Worm (Caenorhabditis elegans) whole organism, L2 larva: ENCODE results near the gene srh-20.

Source experiments
- C34F6.9 ChIP-seq: fragments of 150-350 bp; optimal IDR thresholded peaks from 2 replicates; lab custom pipeline; 2014; ENCODE audit warnings: missing biosample characterization, missing genetic modification characterization
- F13H6.1 ChIP-seq: sonication (generic microtip); optimal IDR thresholded peaks from 2 replicates; lab custom pipeline; 2016; ENCODE audit warnings: missing genetic modification characterization, missing compliant biosample characterization
- ZK546.5 ChIP-seq: sonication (generic microtip); optimal IDR thresholded peaks from 2 replicates; lab custom pipeline; 2017; ENCODE audit warnings: missing biosample characterization, missing genetic modification characterization
- alr-1 ChIP-seq: fragments of 150-350 bp; optimal IDR thresholded peaks from 2 replicates; lab custom pipeline; 2014; ENCODE audit warnings: missing biosample characterization, missing genetic modification characterization
- aly-2 ChIP-seq: fragments of 150-350 bp; optimal IDR thresholded peaks from 2 replicates; lab custom pipeline; 2014; ENCODE audit warnings: missing biosample characterization, missing genetic modification characterization
- ama-1 ChIP-seq: fragments of 150-350 bp; optimal IDR thresholded peaks from 2 replicates; lab custom pipeline; 2018; ENCODE audit warnings: inconsistent platforms
- blmp-1 ChIP-seq: sonication (generic microtip); optimal IDR thresholded peaks from 2 replicates; lab custom pipeline; 2017; ENCODE audit warnings: missing genetic modification characterization, mild to moderate bottlenecking, missing compliant biosample characterization, antibody characterized with exemption, moderate library complexity; ENCODE audit not compliant: insufficient read depth
- ceh-16 ChIP-seq: fragments of 150-350 bp; optimal IDR thresholded peaks from 2 replicates; lab custom pipeline; 2014; ENCODE audit warnings: missing biosample characterization, missing genetic modification characterization
- ceh-82 ChIP-seq: fragments of 150-350 bp; optimal IDR thresholded peaks from 2 replicates; lab custom pipeline; 2014; ENCODE audit warnings: missing biosample characterization, missing genetic modification characterization
- crh-2 ChIP-seq: sonication (generic microtip); optimal IDR thresholded peaks from 2 replicates; lab custom pipeline; 2017; ENCODE audit warnings: missing biosample characterization, missing genetic modification characterization
- dmd-4 ChIP-seq: sonication (generic microtip); optimal IDR thresholded peaks from 2 replicates; lab custom pipeline; 2017; ENCODE audit warnings: missing biosample characterization, missing genetic modification characterization
- egl-27 ChIP-seq: sonication (generic microtip); optimal IDR thresholded peaks from 3 replicates; lab custom pipeline; 2017; ENCODE audit warnings: missing biosample characterization, missing genetic modification reagents, missing genetic modification characterization
- elt-1 ChIP-seq: fragments of 150-350 bp; optimal IDR thresholded peaks from 2 replicates; lab custom pipeline; 2014; ENCODE audit warnings: missing biosample characterization, missing genetic modification characterization
- elt-3 ChIP-seq: sonication (generic microtip); optimal IDR thresholded peaks from 2 replicates; lab custom pipeline; 2017; ENCODE audit warnings: missing biosample characterization, missing genetic modification characterization
- fos-1 ChIP-seq: fragments of 150-350 bp; optimal IDR thresholded peaks from 2 replicates; lab custom pipeline; 2014; ENCODE audit warnings: missing biosample characterization, missing genetic modification characterization
- gmeb-1 ChIP-seq: fragments of 150-350 bp; optimal IDR thresholded peaks from 2 replicates; lab custom pipeline; 2014; ENCODE audit warnings: missing biosample characterization, missing genetic modification characterization
- lin-13 ChIP-seq: fragments of 150-350 bp; optimal IDR thresholded peaks from 2 replicates; lab custom pipeline; 2014; ENCODE audit warnings: missing biosample characterization, missing genetic modification reagents, missing genetic modification characterization
- lin-39 ChIP-seq: fragments of 150-350 bp; optimal IDR thresholded peaks from 2 replicates; lab custom pipeline; 2014; ENCODE audit warnings: missing biosample characterization, missing genetic modification reagents, missing genetic modification characterization
- lsy-2 ChIP-seq, 2 experiments: fragments of 150-350 bp in 1 of 2; sonication (generic microtip) in 1 of 2; optimal IDR thresholded peaks; 2 replicates each; lab custom pipeline; 2014 to 2017; ENCODE audit warnings: missing biosample characterization in 2 of 2, missing genetic modification characterization in 2 of 2
- mab-5 ChIP-seq: fragments of 150-350 bp; optimal IDR thresholded peaks from 2 replicates; lab custom pipeline; 2014; ENCODE audit warnings: missing biosample characterization, missing genetic modification characterization
- nhr-10 ChIP-seq: sonication (generic microtip); optimal IDR thresholded peaks from 2 replicates; lab custom pipeline; 2017; ENCODE audit warnings: missing biosample characterization, missing genetic modification characterization
- nhr-11 ChIP-seq: fragments of 150-350 bp; optimal IDR thresholded peaks from 2 replicates; lab custom pipeline; 2014; ENCODE audit warnings: missing biosample characterization, missing genetic modification characterization
- nhr-12 ChIP-seq: fragments of 150-350 bp; optimal IDR thresholded peaks from 2 replicates; lab custom pipeline; 2014; ENCODE audit warnings: missing biosample characterization, missing genetic modification characterization
- nhr-21 ChIP-seq: fragments of 150-350 bp; optimal IDR thresholded peaks from 2 replicates; lab custom pipeline; 2014; ENCODE audit warnings: missing biosample characterization, missing genetic modification characterization
- nhr-23 ChIP-seq: fragments of 150-350 bp; optimal IDR thresholded peaks from 2 replicates; lab custom pipeline; 2014; ENCODE audit warnings: missing biosample characterization, missing genetic modification reagents, missing genetic modification characterization
- nhr-237 ChIP-seq: fragments of 150-350 bp; optimal IDR thresholded peaks from 2 replicates; lab custom pipeline; 2014; ENCODE audit warnings: missing biosample characterization, missing genetic modification characterization
- nhr-25 ChIP-seq: fragments of 150-350 bp; sonication (generic microtip); optimal IDR thresholded peaks from 3 replicates; lab custom pipeline; 2014; ENCODE audit warnings: missing biosample characterization, missing genetic modification characterization
- nhr-6 ChIP-seq: fragments of 150-350 bp; optimal IDR thresholded peaks from 2 replicates; lab custom pipeline; 2014; ENCODE audit warnings: missing biosample characterization, missing genetic modification characterization
- peb-1 ChIP-seq: fragments of 150-350 bp; optimal IDR thresholded peaks from 2 replicates; lab custom pipeline; 2014; ENCODE audit warnings: missing biosample characterization, missing genetic modification characterization
- sem-4 ChIP-seq: fragments of 150-350 bp; optimal IDR thresholded peaks from 2 replicates; lab custom pipeline; 2014; ENCODE audit warnings: missing biosample characterization, missing genetic modification reagents, missing genetic modification characterization
- skn-1 ChIP-seq: sonication (generic microtip); optimal IDR thresholded peaks from 2 replicates; lab custom pipeline; 2017; ENCODE audit warnings: missing biosample characterization, missing genetic modification characterization
- sma-3 ChIP-seq: sonication (generic microtip); optimal IDR thresholded peaks from 2 replicates; lab custom pipeline; 2016; ENCODE audit warnings: missing genetic modification reagents, missing genetic modification characterization, missing compliant biosample characterization
- sma-9 ChIP-seq, 2 experiments: fragments of 150-350 bp in 1 of 2; sonication (generic microtip) in 1 of 2; optimal IDR thresholded peaks; 2 replicates each; lab custom pipeline; 2014 to 2016; ENCODE audit warnings: missing genetic modification characterization in 2 of 2, mild to moderate bottlenecking in 1 of 2, missing biosample characterization in 1 of 2, missing compliant biosample characterization in 1 of 2, missing genetic modification reagents in 1 of 2, moderate library complexity in 1 of 2
- snpc-4 ChIP-seq: fragments of 150-350 bp; optimal IDR thresholded peaks from 2 replicates; lab custom pipeline; 2014; ENCODE audit warnings: missing biosample characterization, missing genetic modification characterization
- unc-39 ChIP-seq: fragments of 150-350 bp; optimal IDR thresholded peaks from 2 replicates; lab custom pipeline; 2014; ENCODE audit warnings: missing biosample characterization, missing genetic modification characterization
- unc-62 ChIP-seq: fragments of 150-350 bp; optimal IDR thresholded peaks from 2 replicates; lab custom pipeline; 2014; ENCODE audit warnings: missing biosample characterization, missing genetic modification reagents, missing genetic modification characterization
- zag-1 ChIP-seq: fragments of 150-350 bp; optimal IDR thresholded peaks from 2 replicates; lab custom pipeline; 2014; ENCODE audit warnings: missing biosample characterization, missing genetic modification characterization
- ztf-1 ChIP-seq: fragments of 200-800 bp; sonication (Bioruptor generic); conservative IDR thresholded peaks from 2 replicates; pipeline ENCODE4 v1.3.6; 2022; ENCODE audit warnings: missing genetic modification characterization, missing compliant biosample characterization
- ztf-11 ChIP-seq: sonication (generic microtip); optimal IDR thresholded peaks from 2 replicates; lab custom pipeline; 2017; ENCODE audit warnings: missing biosample characterization, missing genetic modification characterization

The srh-20 gene

DNA sequence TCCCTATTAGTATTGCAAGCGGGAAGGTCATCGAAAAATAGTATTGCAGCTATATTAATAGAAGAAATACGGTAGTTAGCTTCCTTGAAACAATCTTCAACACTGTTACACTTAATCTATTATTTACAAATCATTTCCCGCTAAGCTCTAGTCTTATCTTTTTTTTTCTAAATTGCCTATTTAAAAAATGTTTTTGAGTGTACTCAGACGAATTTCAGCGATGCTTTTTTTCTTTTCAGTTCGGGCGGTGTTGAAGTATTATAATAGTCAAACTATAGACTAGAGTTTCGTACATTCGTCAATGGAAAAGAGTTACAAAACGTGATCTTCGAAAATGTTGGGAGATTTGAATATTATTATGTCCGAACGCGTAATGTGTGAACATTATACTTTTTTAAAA is 10.9 kb upstream of the srh-20 start:
- TF ChIP-seq blmp-1 (tag; lab: Kevin White, UChicago) (no peak), peb-1 (tag; lab: Kevin White, UChicago) (no peak), nhr-23 (tag; lab: Kevin White, UChicago) (no peak)

DNA sequence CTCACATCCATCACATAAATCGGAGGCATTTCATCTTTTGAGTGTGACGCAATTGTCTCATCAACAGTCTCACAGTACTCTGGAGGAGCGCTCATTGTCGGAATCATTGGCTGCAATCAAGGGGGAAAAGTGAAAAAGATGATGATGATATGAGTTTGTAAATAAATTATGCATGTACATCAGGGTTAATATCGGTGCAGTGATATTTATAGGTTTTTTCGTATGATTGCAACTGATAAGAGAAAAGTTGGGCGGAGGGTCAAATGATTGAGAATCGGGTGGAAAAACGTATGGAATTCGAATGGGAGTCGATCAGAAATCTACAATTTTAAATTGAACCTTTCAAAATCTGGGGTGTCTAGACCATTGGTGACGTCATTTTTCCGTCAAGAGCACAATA is 9.8 kb upstream of the srh-20 start, which contains the start of gene H23N18.6:
H23N18.6 (minus strand) TSS at position 201 of the 400 bp plus-strand sequence.
- TF ChIP-seq lin-13 (GFP tag; lab: Kevin White, UChicago) (no peak), zag-1 (tag; lab: Kevin White, UChicago) (no peak), ztf-1 (GFP tag; lab: Robert Waterston, UW) (no peak), nhr-237 (tag; lab: Kevin White, UChicago) (no peak), elt-3 (tag; lab: Kevin White, UChicago) (no peak), nhr-6 (tag; lab: Kevin White, UChicago) (no peak), unc-62 (GFP tag; lab: Kevin White, UChicago) (no peak), alr-1 (tag; lab: Kevin White, UChicago) (no peak), skn-1 (tag; lab: Kevin White, UChicago) (no peak), nhr-12 (tag; lab: Kevin White, UChicago) (no peak), fos-1 (tag; lab: Kevin White, UChicago) (peak; percentile 80), unc-39 (no peak), nhr-25 (tag; lab: Kevin White, UChicago) (no peak), egl-27 (tag; lab: Kevin White, UChicago) (no peak), blmp-1 (tag; lab: Kevin White, UChicago) (no peak), peb-1 (tag; lab: Kevin White, UChicago) (no peak), gmeb-1 (tag; lab: Kevin White, UChicago) (peak; percentile 24), lsy-2 (tag; optimal IDR thresholded peaks at IDR 0.05; lab: Kevin White, UChicago) (no peak), sma-9 (GFP tag; optimal IDR thresholded peaks at IDR 0.05; lab: Kevin White, UChicago) (peak; percentile 32), sma-9 (tag; optimal IDR thresholded peaks at IDR 0.05; lab: Kevin White, UChicago) (no peak), sma-3 (no peak), ztf-11 (no peak), snpc-4 (tag; lab: Kevin White, UChicago) (no peak), nhr-10 (tag; lab: Kevin White, UChicago) (no peak), C34F6.9 (tag; lab: Kevin White, UChicago) (no peak)

DNA sequence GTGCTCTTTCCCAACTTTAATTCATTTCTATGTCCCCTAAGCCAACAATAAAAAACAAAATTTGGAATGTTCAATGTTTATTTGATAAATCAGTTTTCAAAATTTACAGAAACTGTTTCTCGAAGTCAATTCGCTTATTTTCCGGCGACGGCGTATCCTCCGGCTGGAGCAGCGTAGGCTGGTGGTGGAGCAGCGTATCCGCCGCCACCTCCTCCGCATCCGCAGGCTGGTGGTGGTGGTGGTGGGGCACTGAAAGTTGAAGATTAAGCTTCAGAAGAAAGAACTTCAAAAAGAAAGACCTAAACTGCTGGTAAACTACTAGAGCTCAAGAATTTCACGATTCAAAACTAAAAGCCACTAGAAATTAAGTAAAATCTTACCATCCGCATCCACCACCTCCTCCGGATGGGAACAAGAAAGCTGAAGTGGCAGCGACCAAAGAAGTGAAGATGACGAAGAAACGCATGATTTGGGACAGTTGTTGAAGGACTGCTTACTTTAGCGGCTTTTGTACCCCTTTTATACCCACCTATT is 6.6 kb upstream of the srh-20 start, which contains the start of gene C02E7.7:
C02E7.7 (minus strand) TSS at position 484 of the 534 bp plus-strand sequence.
- TF ChIP-seq ama-1 (no peak), F13H6.1 (tag; lab: Kevin White, UChicago) (no peak), elt-3 (tag; lab: Kevin White, UChicago) (no peak), lsy-2 (tag; optimal IDR thresholded peaks at IDR 0.05; lab: Kevin White, UChicago) (no peak), ztf-11 (no peak), egl-27 (tag; lab: Kevin White, UChicago) (no peak), lin-39 (no peak), mab-5 (tag; lab: Kevin White, UChicago) (no peak), elt-1 (no peak), aly-2 (no peak), ceh-82 (tag; lab: Kevin White, UChicago) (no peak), sma-3 (no peak), fos-1 (tag; lab: Kevin White, UChicago) (no peak), unc-39 (no peak), lin-13 (GFP tag; lab: Kevin White, UChicago) (no peak), ceh-16 (tag; lab: Kevin White, UChicago) (no peak), nhr-21 (tag; lab: Kevin White, UChicago) (no peak), crh-2 (tag; lab: Kevin White, UChicago) (no peak), blmp-1 (tag; lab: Kevin White, UChicago) (no peak), dmd-4 (tag; lab: Kevin White, UChicago) (no peak)
- TF ChIP-seq, all 48 proteins: peak for 0

DNA sequence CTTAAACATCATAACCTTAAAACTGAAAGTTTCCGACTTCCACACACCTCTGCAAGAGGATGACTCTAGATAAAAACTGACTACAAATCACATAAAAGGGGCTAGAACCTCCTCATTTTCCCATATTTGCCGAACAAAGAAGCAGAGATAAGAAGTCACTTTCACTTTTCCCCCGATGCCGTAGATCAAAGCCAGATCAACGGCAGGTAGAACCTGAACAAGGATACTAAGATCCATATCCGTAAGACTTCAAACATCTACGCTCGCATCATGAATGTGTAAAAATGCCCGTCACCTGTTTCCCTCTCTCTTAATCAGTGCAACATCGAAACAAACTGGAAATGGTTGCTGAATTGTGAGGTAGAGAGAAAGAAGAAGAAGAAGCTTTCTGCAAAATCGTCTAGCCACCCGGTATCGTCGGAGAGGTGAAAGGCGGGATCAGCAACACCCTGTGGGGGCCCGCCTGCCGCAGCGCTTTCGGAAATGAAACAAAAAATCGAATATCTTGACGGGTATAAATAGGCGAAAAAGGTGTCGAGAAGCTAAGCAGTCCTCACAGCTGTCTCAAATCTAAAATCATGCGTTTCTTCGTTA is 6.0 kb upstream of the srh-20 start, which contains the start of gene C02E7.6:
C02E7.6 (plus strand) TSS at position 544 of the 594 bp plus-strand sequence.
- peak; percentile 76 for TF ChIP-seq sem-4 (tag; lab: Kevin White, UChicago)
- TF ChIP-seq blmp-1 (tag; lab: Kevin White, UChicago): peak; percentile 94
- peak; percentile 32 for TF ChIP-seq nhr-21 (tag; lab: Kevin White, UChicago)
- TF ChIP-seq nhr-12 (tag; lab: Kevin White, UChicago): no peak
- TF ChIP-seq nhr-25 (tag; lab: Kevin White, UChicago): peak; percentile 90
- TF ChIP-seq elt-1: peak; percentile 18
- no peak for TF ChIP-seq ceh-16 (tag; lab: Kevin White, UChicago)
- TF ChIP-seq sma-9 (GFP tag; optimal IDR thresholded peaks at IDR 0.05; lab: Kevin White, UChicago): peak; percentile 23
- no peak for TF ChIP-seq sma-9 (tag; optimal IDR thresholded peaks at IDR 0.05; lab: Kevin White, UChicago)
- peak; percentile 12 for TF ChIP-seq nhr-11 (tag; lab: Kevin White, UChicago)
- TF ChIP-seq ZK546.5 (tag; lab: Kevin White, UChicago): no peak
- no peak for TF ChIP-seq aly-2
- no peak for TF ChIP-seq nhr-237 (tag; lab: Kevin White, UChicago)
